Fruit fly (Drosophila melanogaster) whole organism, embryonic: ENCODE measurements around the gene Sec5.
A peak's percentile ranks its signal among the peaks of the same experiment; 100 is the strongest.

Experiments used
- Adf1 ChIP-seq: fragments of 200-800 bp; sonication (Bioruptor generic); IDR thresholded peaks from 2 replicates; pipeline ENCODE4 v1.3.6; 2022; ENCODE audit warnings: missing biosample characterization, missing genetic modification characterization
- Blimp-1 ChIP-seq: fragments of 200-800 bp; sonication (Bioruptor generic); optimal IDR thresholded peaks from 3 replicates; lab custom pipeline; 2018; ENCODE audit warnings: missing biosample characterization, missing genetic modification characterization, mild to moderate bottlenecking, moderate library complexity, missing genetic modification reagents
- CG10267 ChIP-seq: fragments of 200-800 bp; sonication (Bioruptor generic); optimal IDR thresholded peaks from 2 replicates; lab custom pipeline; 2018; ENCODE audit warnings: missing biosample characterization, mild to moderate bottlenecking, missing genetic modification characterization, moderate library complexity
- CG11504 ChIP-seq: fragments of 200-800 bp; sonication (Bioruptor generic); optimal IDR thresholded peaks from 3 replicates; lab custom pipeline; 2019; ENCODE audit warnings: missing biosample characterization, mild to moderate bottlenecking, missing genetic modification characterization, moderate library complexity
- CG13287 ChIP-seq: fragments of 200-800 bp; sonication (Bioruptor generic); IDR thresholded peaks from 2 replicates; pipeline ENCODE4 v1.3.6; 2022; ENCODE audit warnings: missing biosample characterization, missing genetic modification characterization; ENCODE audit not compliant: partially characterized antibody
- CG13424 ChIP-seq: fragments of 200-800 bp; sonication (Bioruptor generic); optimal IDR thresholded peaks from 2 replicates; lab custom pipeline; 2019; ENCODE audit warnings: missing biosample characterization, mild to moderate bottlenecking, missing genetic modification characterization, moderate library complexity
- CG14710 ChIP-seq: fragments of 200-800 bp; sonication (Bioruptor generic); optimal IDR thresholded peaks from 3 replicates; lab custom pipeline; 2019; ENCODE audit warnings: missing biosample characterization, mild to moderate bottlenecking, missing genetic modification characterization, moderate library complexity
- CG15514 ChIP-seq: fragments of 200-800 bp; sonication (Bioruptor generic); optimal IDR thresholded peaks from 3 replicates; lab custom pipeline; 2017; ENCODE audit warnings: missing biosample characterization, missing genetic modification characterization, mild to moderate bottlenecking, moderate library complexity, missing genetic modification reagents
- CG1602 ChIP-seq: fragments of 200-800 bp; sonication (Bioruptor generic); optimal IDR thresholded peaks from 3 replicates; lab custom pipeline; 2016; ENCODE audit warnings: missing biosample characterization, missing genetic modification characterization
- CG16779 ChIP-seq: fragments of 200-800 bp; sonication (Bioruptor generic); IDR thresholded peaks from 2 replicates; pipeline ENCODE4 v1.3.6; 2022; ENCODE audit warnings: missing biosample characterization, missing genetic modification characterization
- CG17361 ChIP-seq: fragments of 200-800 bp; sonication (Bioruptor generic); IDR thresholded peaks from 3 replicates; pipeline ENCODE4 v1.3.6; 2022; ENCODE audit warnings: missing biosample characterization, missing genetic modification characterization
- CG2120 ChIP-seq: fragments of 200-800 bp; sonication (Bioruptor generic); optimal IDR thresholded peaks from 3 replicates; lab custom pipeline; 2016; ENCODE audit warnings: missing biosample characterization, missing genetic modification characterization
- CG2199 ChIP-seq: fragments of 200-800 bp; sonication (Bioruptor generic); IDR thresholded peaks from 3 replicates; pipeline ENCODE4 v1.3.6; 2022; ENCODE audit warnings: missing biosample characterization, missing genetic modification characterization
- CG2678 ChIP-seq: fragments of 200-800 bp; sonication (Bioruptor generic); optimal IDR thresholded peaks from 3 replicates; lab custom pipeline; 2019; ENCODE audit warnings: missing biosample characterization, mild to moderate bottlenecking, missing genetic modification characterization, moderate library complexity
- CG2712 ChIP-seq: fragments of 200-800 bp; optimal IDR thresholded peaks from 3 replicates; lab custom pipeline; 2019; ENCODE audit warnings: missing biosample characterization, mild to moderate bottlenecking, missing genetic modification characterization, moderate library complexity
- CG2889 ChIP-seq: fragments of 200-800 bp; sonication (Bioruptor generic); IDR thresholded peaks from 3 replicates; pipeline ENCODE4 v1.3.6; 2022; ENCODE audit warnings: missing biosample characterization, missing genetic modification characterization
- CG33557 ChIP-seq: fragments of 200-800 bp; sonication (Bioruptor generic); optimal IDR thresholded peaks from 2 replicates; lab custom pipeline; 2019; ENCODE audit warnings: missing biosample characterization, mild to moderate bottlenecking, missing genetic modification characterization, moderate library complexity
- CG3838 ChIP-seq: fragments of 200-800 bp; sonication (Bioruptor generic); optimal IDR thresholded peaks from 3 replicates; lab custom pipeline; 2016; ENCODE audit warnings: missing biosample characterization, missing genetic modification characterization
- CG4282 ChIP-seq: fragments of 200-800 bp; sonication (Bioruptor generic); optimal IDR thresholded peaks from 2 replicates; lab custom pipeline; 2016; ENCODE audit warnings: missing biosample characterization, missing genetic modification characterization
- CG43689 ChIP-seq: fragments of 200-800 bp; sonication (Bioruptor generic); IDR thresholded peaks from 2 replicates; pipeline ENCODE4 v1.3.6; 2022; ENCODE audit warnings: missing biosample characterization, missing genetic modification characterization
- CG4424 ChIP-seq: fragments of 200-800 bp; sonication (Bioruptor generic); optimal IDR thresholded peaks from 3 replicates; lab custom pipeline; 2016; ENCODE audit warnings: missing biosample characterization, missing genetic modification characterization
- CG4617 ChIP-seq: fragments of 200-800 bp; sonication (Bioruptor generic); optimal IDR thresholded peaks from 3 replicates; lab custom pipeline; 2016; ENCODE audit warnings: missing biosample characterization, missing genetic modification characterization, borderline replicate concordance
- CG4854 ChIP-seq: fragments of 200-800 bp; sonication (Bioruptor generic); optimal IDR thresholded peaks from 2 replicates; lab custom pipeline; 2016; ENCODE audit warnings: missing biosample characterization, missing genetic modification characterization, inconsistent platforms
- CG6175 ChIP-seq: fragments of 200-800 bp; sonication (Bioruptor generic); IDR thresholded peaks from 3 replicates; pipeline ENCODE4 v1.3.6; 2022; ENCODE audit warnings: missing biosample characterization, missing genetic modification characterization
- CG7928 ChIP-seq: fragments of 200-800 bp; sonication (Bioruptor generic); optimal IDR thresholded peaks from 2 replicates; lab custom pipeline; 2017; ENCODE audit warnings: missing biosample characterization, mild to moderate bottlenecking, missing genetic modification characterization
- CG9215 ChIP-seq: fragments of 200-800 bp; sonication (Bioruptor generic); IDR thresholded peaks from 2 replicates; pipeline ENCODE4 v1.3.6; 2022; ENCODE audit warnings: missing biosample characterization, missing genetic modification characterization
- CG9437 ChIP-seq: fragments of 200-800 bp; sonication (Bioruptor generic); optimal IDR thresholded peaks from 2 replicates; lab custom pipeline; 2018; ENCODE audit warnings: missing biosample characterization, mild to moderate bottlenecking, missing genetic modification characterization
- CG9797 ChIP-seq: fragments of 200-800 bp; sonication (Bioruptor generic); optimal IDR thresholded peaks from 3 replicates; lab custom pipeline; 2018; ENCODE audit warnings: missing biosample characterization, mild to moderate bottlenecking, missing genetic modification characterization
- CoRest ChIP-seq: fragments of 200-800 bp; sonication (Bioruptor generic); optimal IDR thresholded peaks from 3 replicates; lab custom pipeline; 2018; ENCODE audit warnings: missing biosample characterization, mild to moderate bottlenecking, missing genetic modification characterization, moderate library complexity
- Ets65A ChIP-seq: fragments of 200-800 bp; sonication (Bioruptor generic); peaks from one replicate; lab custom pipeline; 2016; ENCODE audit warnings: missing biosample characterization, missing genetic modification characterization
- Hmr ChIP-seq: fragments of 200-800 bp; sonication (Bioruptor generic); optimal IDR thresholded peaks from 3 replicates; lab custom pipeline; 2017; ENCODE audit warnings: mild to moderate bottlenecking, missing biosample characterization, missing genetic modification reagents, missing genetic modification characterization
- Hr78 ChIP-seq, 2 experiments: fragments of 200-800 bp in 1 of 2; fragments of >200 bp in 1 of 2; sonication (Bioruptor generic) in 1 of 2; optimal IDR thresholded peaks; 2 replicates each; lab custom pipeline; 2017 to 2019; ENCODE audit warnings: missing biosample characterization in 2 of 2, missing genetic modification characterization in 2 of 2, mild to moderate bottlenecking in 1 of 2, moderate library complexity in 1 of 2
- Jarid2 ChIP-seq: fragments of 200-800 bp; sonication (Bioruptor generic); optimal IDR thresholded peaks from 3 replicates; lab custom pipeline; 2017; ENCODE audit warnings: mild to moderate bottlenecking, missing biosample characterization, missing genetic modification reagents, missing genetic modification characterization
- Lim3 ChIP-seq: fragments of 200-800 bp; sonication (Bioruptor generic); IDR thresholded peaks from 2 replicates; pipeline ENCODE4 v1.3.6; 2022; ENCODE audit warnings: missing biosample characterization, missing genetic modification characterization
- Neu2 ChIP-seq: fragments of 200-800 bp; sonication (Bioruptor generic); optimal IDR thresholded peaks from 3 replicates; lab custom pipeline; 2016; ENCODE audit warnings: missing biosample characterization, missing genetic modification characterization, borderline replicate concordance
- Sin3A ChIP-seq: fragments of >200 bp; optimal IDR thresholded peaks from 2 replicates; lab custom pipeline; 2018
- Sry-δ ChIP-seq: fragments of 200-800 bp; sonication (Bioruptor generic); optimal IDR thresholded peaks from 2 replicates; lab custom pipeline; 2016; ENCODE audit warnings: missing biosample characterization, missing genetic modification characterization
- Ssrp ChIP-seq: fragments of 200-800 bp; sonication (Bioruptor generic); optimal IDR thresholded peaks from 2 replicates; lab custom pipeline; 2018; ENCODE audit warnings: missing biosample characterization, mild to moderate bottlenecking, missing genetic modification characterization, moderate library complexity
- Trl ChIP-seq, 3 experiments: fragments of >200 bp in 2 of 3; fragments of 200-800 bp in 1 of 3; sonication (Bioruptor generic) in 1 of 3; optimal IDR thresholded peaks; 2 replicates in 1 of 3; 3 replicates in 2 of 3; lab custom pipeline; 2016 to 2017; ENCODE audit warnings: missing biosample characterization in 1 of 3, missing genetic modification characterization in 1 of 3
- ap ChIP-seq: fragments of 200-800 bp; sonication (Bioruptor generic); IDR thresholded peaks from 2 replicates; pipeline ENCODE4 v1.3.6; 2022; ENCODE audit warnings: missing biosample characterization, missing genetic modification characterization
- bcd ChIP-seq: fragments of 200-800 bp; sonication (Bioruptor generic); optimal IDR thresholded peaks from 2 replicates; lab custom pipeline; 2017; ENCODE audit warnings: missing biosample characterization, mild to moderate bottlenecking, missing genetic modification characterization
- croc ChIP-seq: fragments of 200-800 bp; sonication (Bioruptor generic); conservative IDR thresholded peaks from 3 replicates; pipeline ENCODE4 v1.3.6; 2022; ENCODE audit warnings: missing biosample characterization, missing genetic modification characterization
- dmrt11E ChIP-seq: fragments of 200-800 bp; sonication (Bioruptor generic); optimal IDR thresholded peaks from 3 replicates; lab custom pipeline; 2018; ENCODE audit warnings: missing biosample characterization, mild to moderate bottlenecking, missing genetic modification characterization, moderate library complexity
- fd96Cb ChIP-seq: fragments of 200-800 bp; sonication (Bioruptor generic); optimal IDR thresholded peaks from 2 replicates; lab custom pipeline; 2018; ENCODE audit warnings: missing biosample characterization, mild to moderate bottlenecking, missing genetic modification characterization, moderate library complexity
- fru ChIP-seq: fragments of >200 bp; optimal IDR thresholded peaks from 2 replicates; lab custom pipeline; 2017
- gem ChIP-seq: fragments of 200-800 bp; sonication (Bioruptor generic); optimal IDR thresholded peaks from 2 replicates; lab custom pipeline; 2019; ENCODE audit warnings: missing biosample characterization, mild to moderate bottlenecking, missing genetic modification characterization, moderate library complexity
- nmo ChIP-seq: fragments of 200-800 bp; sonication (Bioruptor generic); optimal IDR thresholded peaks from 2 replicates; lab custom pipeline; 2018; ENCODE audit warnings: missing biosample characterization, mild to moderate bottlenecking, missing genetic modification characterization, moderate library complexity
- oc ChIP-seq: fragments of 200-800 bp; sonication (Bioruptor generic); optimal IDR thresholded peaks from 2 replicates; lab custom pipeline; 2018; ENCODE audit warnings: missing biosample characterization, mild to moderate bottlenecking, missing genetic modification characterization, moderate library complexity
- unpg ChIP-seq: fragments of 200-800 bp; sonication (Bioruptor generic); optimal IDR thresholded peaks from 3 replicates; lab custom pipeline; 2018; ENCODE audit warnings: missing biosample characterization, mild to moderate bottlenecking, missing genetic modification characterization, moderate library complexity
- wdn ChIP-seq: fragments of 200-800 bp; sonication (Bioruptor generic); IDR thresholded peaks from 2 replicates; pipeline ENCODE4 v1.3.6; 2022; ENCODE audit warnings: missing biosample characterization, missing genetic modification characterization
- z ChIP-seq: fragments of 200-800 bp; sonication (Bioruptor generic); IDR thresholded peaks from 3 replicates; pipeline ENCODE4 v1.3.6; 2022; ENCODE audit warnings: missing biosample characterization, missing genetic modification characterization

Sec5 gene

dm6 chr2L:3439502-3439901 lies 17.6 kb upstream of the Sec5 start (continued):
- TF ChIP-seq croc (GFP tag; lab: Robert Waterston, UW): no peak; the same call in 2 of the 3 replicates
- TF ChIP-seq Trl (optimal IDR thresholded peaks at IDR 0.05; lab: Kevin White, UChicago): no peak
- no peak for TF ChIP-seq Trl (GFP tag; optimal IDR thresholded peaks at IDR 0.05; lab: Kevin White, UChicago)
- TF ChIP-seq fd96Cb (tag; lab: Kevin White, UChicago): peak; percentile 20
- no peak for TF ChIP-seq CG4617
- no peak for TF ChIP-seq CG9215 (GFP tag; lab: Robert Waterston, UW)
- TF ChIP-seq Jarid2: no peak
- TF ChIP-seq Sin3A (lab: Kevin White, UChicago): no peak
- TF ChIP-seq CG33557 (GFP tag; lab: Kevin White, UChicago): peak; percentile 31
- no peak for TF ChIP-seq CG2120 (GFP tag; lab: Kevin White, UChicago)
- TF ChIP-seq bcd (GFP tag; lab: Kevin White, UChicago): no peak
- TF ChIP-seq CG4424 (GFP tag; lab: Kevin White, UChicago): no peak
- no peak for TF ChIP-seq fru (lab: Kevin White, UChicago)
- no peak for TF ChIP-seq CG7928 (GFP tag; lab: Kevin White, UChicago)
- TF ChIP-seq Sry-δ: no peak
- TF ChIP-seq Ets65A (GFP tag; lab: Kevin White, UChicago): no peak
- no peak for TF ChIP-seq ap (GFP tag; lab: Robert Waterston, UW)
- TF ChIP-seq CG2678: peak; percentile 27
- peak; percentile 63 for TF ChIP-seq CG2712
- no peak for TF ChIP-seq Hmr (GFP tag; lab: Kevin White, UChicago)
- TF ChIP-seq CG4282 (GFP tag; lab: Kevin White, UChicago): no peak
- peak; percentile 23 for TF ChIP-seq CoRest (tag; lab: Kevin White, UChicago)
- TF ChIP-seq CG16779 (GFP tag; lab: Robert Waterston, UW): no peak
- no peak for TF ChIP-seq CG6175 (GFP tag; lab: Robert Waterston, UW)
- TF ChIP-seq unpg (GFP tag; lab: Kevin White, UChicago): peak; percentile 41
- TF ChIP-seq nmo (GFP tag; lab: Kevin White, UChicago): peak; percentile 52
- no peak for TF ChIP-seq wdn (GFP tag; lab: Robert Waterston, UW)
- peak; percentile 70 for TF ChIP-seq gem (tag; lab: Kevin White, UChicago)
- peak; percentile 10 for TF ChIP-seq CG9437 (GFP tag; lab: Kevin White, UChicago)
- peak; percentile 19 for TF ChIP-seq CG13424 (tag; lab: Kevin White, UChicago)
- no peak for TF ChIP-seq Lim3 (GFP tag; lab: Robert Waterston, UW)
- TF ChIP-seq CG14710 (tag; lab: Kevin White, UChicago): peak; percentile 43
- TF ChIP-seq dmrt11E (tag; lab: Kevin White, UChicago): peak; percentile 69
- no peak for TF ChIP-seq CG43689 (GFP tag; lab: Robert Waterston, UW)
- peak; percentile 14; the same call in 1 of the 3 replicates for TF ChIP-seq CG17361 (GFP tag; lab: Robert Waterston, UW)
- TF ChIP-seq Neu2 (GFP tag; lab: Kevin White, UChicago): no peak
- TF ChIP-seq oc (tag; lab: Kevin White, UChicago): no peak
- peak; percentile 44 for TF ChIP-seq Blimp-1 (GFP tag; lab: Kevin White, UChicago)
- no peak for TF ChIP-seq CG13287 (GFP tag; lab: Robert Waterston, UW)
- no peak for TF ChIP-seq CG4854
- TF ChIP-seq CG3838: no peak
- no peak for TF ChIP-seq CG15514 (GFP tag; lab: Kevin White, UChicago)
- no peak for TF ChIP-seq CG1602 (GFP tag; lab: Kevin White, UChicago)
- peak; percentile 30 for TF ChIP-seq CG10267 (tag; lab: Kevin White, UChicago)
- no peak for TF ChIP-seq CG2199
- TF ChIP-seq CG9797 (GFP tag; lab: Kevin White, UChicago): no peak
- no peak for TF ChIP-seq Hr78 (GFP tag; optimal IDR thresholded peaks at IDR 0.05; lab: Kevin White, UChicago)
- no peak for TF ChIP-seq CG2889 (GFP tag; lab: Robert Waterston, UW)
- TF ChIP-seq Adf1: no peak
- TF ChIP-seq CG11504 (tag; lab: Kevin White, UChicago): peak; percentile 52
- TF ChIP-seq Ssrp (tag; lab: Kevin White, UChicago): peak; percentile 33
- no peak for TF ChIP-seq z (GFP tag; lab: Robert Waterston, UW)
